Fruit fly (Drosophila melanogaster): ENCODE measurements around the gene Helz.

- TF ChIP-seq Hr96 (GFP tag; optimal IDR thresholded peaks at IDR 0.05), result peak; percentile 88
- peak; percentile 94 for TF ChIP-seq CG7045 (GFP tag; optimal IDR thresholded peaks at IDR 0.05)
- TF ChIP-seq Mnt (GFP tag; optimal IDR thresholded peaks at IDR 0.05), result peak; percentile 53
- peak; percentile 78 for TF ChIP-seq pad (GFP tag; optimal IDR thresholded peaks at IDR 0.05)
- TF ChIP-seq CG33017 (tag; optimal IDR thresholded peaks at IDR 0.05), result peak; percentile 67
- TF ChIP-seq Clk (GFP tag; optimal IDR thresholded peaks at IDR 0.05), result peak; percentile 86
- TF ChIP-seq tj (GFP tag; optimal IDR thresholded peaks at IDR 0.05), result peak; percentile 63
- peak; percentile 88 for TF ChIP-seq CG12768 (GFP tag; optimal IDR thresholded peaks at IDR 0.05)
- TF ChIP-seq CG14711 (tag; optimal IDR thresholded peaks at IDR 0.05), result peak; percentile 74
- TF ChIP-seq toe (GFP tag; optimal IDR thresholded peaks at IDR 0.05), result peak; percentile 84
These were observed 32.8 kb upstream of the Helz start for dm6 chr3L:14756724-14757463.

All from whole organism, adult.